Worm (Caenorhabditis elegans) whole organism, early embryonic: ENCODE results near the gene sec-61.G.

ENCODE experiments used
- B0310.2 ChIP-seq: sonication (generic microtip); optimal IDR thresholded peaks from 2 replicates; lab custom pipeline; 2016; ENCODE audit warnings: mild to moderate bottlenecking, missing genetic modification characterization, missing compliant biosample characterization
- F13C5.2 ChIP-seq: sonication (generic microtip); optimal IDR thresholded peaks from 2 replicates; lab custom pipeline; 2017; ENCODE audit warnings: mild to moderate bottlenecking, missing genetic modification characterization, inconsistent platforms, missing compliant biosample characterization
- aly-1 ChIP-seq: sonication (generic microtip); optimal IDR thresholded peaks from 2 replicates; lab custom pipeline; 2016; ENCODE audit warnings: missing genetic modification characterization, missing compliant biosample characterization
- ama-1 ChIP-seq: fragments of 150-350 bp; optimal IDR thresholded peaks from 2 replicates; lab custom pipeline; 2014
- ceh-13 ChIP-seq: fragments of 200-800 bp; sonication (Bioruptor generic); optimal IDR thresholded peaks from 2 replicates; lab custom pipeline; 2018; ENCODE audit warnings: mild to moderate bottlenecking, missing genetic modification characterization, missing compliant biosample characterization
- ceh-36 ChIP-seq: sonication (generic microtip); optimal IDR thresholded peaks from 2 replicates; lab custom pipeline; 2016; ENCODE audit warnings: missing genetic modification characterization, inconsistent platforms, missing compliant biosample characterization
- ets-7 ChIP-seq: sonication (generic microtip); optimal IDR thresholded peaks from 2 replicates; lab custom pipeline; 2016; ENCODE audit warnings: missing genotype, missing genetic modification characterization, missing compliant biosample characterization
- flt-1 ChIP-seq: fragments of 200-800 bp; sonication (Bioruptor generic); IDR thresholded peaks from 2 replicates; pipeline ENCODE4 v1.3.6; 2022; ENCODE audit warnings: missing genetic modification characterization, missing compliant biosample characterization
- hmbx-1 ChIP-seq: sonication (generic microtip); optimal IDR thresholded peaks from 2 replicates; lab custom pipeline; 2016; ENCODE audit warnings: mild to moderate bottlenecking, missing genetic modification characterization, missing compliant biosample characterization
- hmg-4 ChIP-seq: fragments of 200-800 bp; sonication (Bioruptor generic); optimal IDR thresholded peaks from 2 replicates; lab custom pipeline; 2018; ENCODE audit warnings: mild to moderate bottlenecking, missing genetic modification characterization, missing compliant biosample characterization
- hnd-1 ChIP-seq: sonication (generic microtip); optimal IDR thresholded peaks from 2 replicates; lab custom pipeline; 2016; ENCODE audit warnings: missing genetic modification characterization, missing compliant biosample characterization
- pes-1 ChIP-seq: fragments of 200-800 bp; sonication (Bioruptor generic); IDR thresholded peaks from 2 replicates; pipeline ENCODE4 v1.3.6; 2022; ENCODE audit warnings: missing genetic modification reagents, missing genetic modification characterization, missing compliant biosample characterization
- scrt-1 ChIP-seq: fragments of 200-800 bp; sonication (Bioruptor generic); IDR thresholded peaks from 2 replicates; pipeline ENCODE4 v1.3.6; 2022; ENCODE audit warnings: missing genetic modification characterization, missing compliant biosample characterization
- sea-1 ChIP-seq: fragments of 200-800 bp; sonication (Bioruptor generic); conservative IDR thresholded peaks from 2 replicates; pipeline ENCODE4 v1.3.6; 2022; ENCODE audit warnings: missing genetic modification characterization, missing compliant biosample characterization
- tbx-11 ChIP-seq: fragments of 200-800 bp; sonication (Bioruptor generic); IDR thresholded peaks from 2 replicates; pipeline ENCODE4 v1.3.6; 2022; ENCODE audit warnings: missing genetic modification characterization, missing compliant biosample characterization
- tbx-37 ChIP-seq: fragments of 200-800 bp; sonication (Bioruptor generic); conservative IDR thresholded peaks from 2 replicates; pipeline ENCODE4 v1.3.6; 2022; ENCODE audit warnings: missing genetic modification reagents, missing genetic modification characterization, missing compliant biosample characterization
- tra-4 ChIP-seq: sonication (generic microtip); optimal IDR thresholded peaks from 2 replicates; lab custom pipeline; 2017; ENCODE audit warnings: missing genetic modification characterization, missing compliant biosample characterization

sec-61.G gene

DNA sequence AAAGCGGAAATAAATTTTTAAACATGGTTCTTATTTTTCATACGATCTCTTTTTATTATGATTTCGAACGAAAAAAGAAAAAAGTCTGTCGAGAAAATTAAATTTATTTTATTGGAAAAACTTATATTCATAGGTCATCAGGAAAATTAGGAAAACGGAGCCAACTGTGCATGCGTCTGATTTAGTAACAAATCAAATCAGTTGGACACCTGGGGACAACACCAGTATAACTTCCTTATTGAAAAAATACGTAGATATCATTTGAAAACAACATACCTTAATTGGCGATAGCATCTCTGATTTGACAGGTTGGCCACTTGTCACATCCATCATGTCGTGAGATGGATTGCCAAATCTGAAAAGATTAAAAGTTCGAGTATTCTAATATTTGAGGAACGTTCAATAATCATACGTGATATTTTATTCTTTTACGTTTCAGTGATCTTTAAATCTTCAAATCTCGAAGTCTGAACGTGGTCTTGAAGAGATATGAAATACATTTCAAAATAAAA lies 36.4 kb downstream of the sec-61.G start:
- TF ChIP-seq hmbx-1, result no peak
- no peak for TF ChIP-seq sea-1 (GFP tag; lab: Robert Waterston, UW)
- TF ChIP-seq ceh-36 (tag; lab: Kevin White, UChicago), result no peak
- no peak for TF ChIP-seq B0310.2
- TF ChIP-seq tra-4, result no peak
- TF ChIP-seq aly-1 (tag; lab: Kevin White, UChicago), result no peak
- TF ChIP-seq hmg-4 (GFP tag; lab: Kevin White, UChicago), result no peak
- TF ChIP-seq flt-1 (GFP tag; lab: Robert Waterston, UW), result no peak
- no peak for TF ChIP-seq ama-1 (lab: Kevin White, UChicago)
- TF ChIP-seq ets-7 (tag; lab: Kevin White, UChicago), result no peak
- no peak for TF ChIP-seq pes-1 (GFP tag; lab: Robert Waterston, UW)

DNA sequence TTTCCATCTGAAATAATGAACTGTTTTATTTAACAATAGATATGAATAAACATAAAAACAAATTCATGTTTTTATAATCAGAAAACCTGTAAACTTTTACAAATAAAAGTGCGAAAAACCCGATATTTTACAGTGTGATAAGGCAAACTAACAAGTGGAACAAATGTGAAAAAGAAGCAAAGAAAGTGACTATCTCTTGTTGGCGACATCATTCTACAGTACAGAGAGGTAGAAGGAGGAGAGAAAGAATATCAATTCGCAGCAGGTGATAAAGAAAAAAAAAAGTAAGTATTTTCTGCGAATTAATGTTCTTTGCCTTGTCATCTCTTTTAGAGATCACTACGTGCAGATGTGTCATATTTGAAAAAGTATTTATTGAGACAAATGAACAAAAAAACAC lies 37.2 kb downstream of the sec-61.G start:
- TF ChIP-seq ets-7 (tag; lab: Kevin White, UChicago) (no peak), F13C5.2 (tag; lab: Kevin White, UChicago) (no peak), B0310.2 (no peak), tbx-37 (GFP tag; lab: Robert Waterston, UW) (no peak), ceh-13 (no peak), flt-1 (GFP tag; lab: Robert Waterston, UW) (no peak), ama-1 (lab: Kevin White, UChicago) (no peak), scrt-1 (no peak)

DNA sequence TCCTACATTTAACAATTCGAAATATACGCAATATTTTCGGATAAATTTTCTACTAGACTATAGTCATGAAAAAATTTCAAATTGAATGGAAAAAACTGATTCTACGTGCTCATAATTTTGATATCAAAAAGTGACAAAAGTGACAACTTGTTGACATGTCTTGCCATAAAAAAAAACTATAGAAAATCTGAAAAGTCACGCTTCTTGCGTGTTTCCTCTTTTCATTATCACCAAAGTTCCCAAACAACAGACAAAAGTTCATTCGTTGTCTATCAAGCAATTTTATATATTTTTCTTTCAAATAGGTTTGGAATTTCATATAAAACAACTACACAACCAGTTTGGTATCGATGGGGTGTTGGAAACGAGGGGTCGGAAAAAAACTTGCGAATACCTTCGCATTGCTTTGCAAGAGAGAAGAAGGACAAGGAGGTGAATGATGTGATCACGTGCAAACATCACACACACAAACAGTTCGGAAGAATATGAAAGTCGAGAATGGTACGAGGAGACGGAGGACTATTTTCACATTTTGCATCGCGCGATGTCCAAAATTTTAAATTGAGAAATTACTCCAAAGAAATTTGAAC lies 37.8 kb downstream of the sec-61.G start:
- TF ChIP-seq pes-1 (GFP tag; lab: Robert Waterston, UW) (no peak), B0310.2 (no peak), ceh-13 (no peak), F13C5.2 (tag; lab: Kevin White, UChicago) (no peak), flt-1 (GFP tag; lab: Robert Waterston, UW) (no peak), hnd-1 (tag; lab: Kevin White, UChicago) (no peak), tbx-11 (no peak), scrt-1 (no peak), hmbx-1 (no peak), sea-1 (GFP tag; lab: Robert Waterston, UW) (no peak), hmg-4 (GFP tag; lab: Kevin White, UChicago) (no peak), ets-7 (tag; lab: Kevin White, UChicago) (no peak), ama-1 (lab: Kevin White, UChicago) (no peak), ceh-36 (tag; lab: Kevin White, UChicago) (no peak), tbx-37 (GFP tag; lab: Robert Waterston, UW) (no peak), tra-4 (no peak), aly-1 (tag; lab: Kevin White, UChicago) (no peak)

DNA sequence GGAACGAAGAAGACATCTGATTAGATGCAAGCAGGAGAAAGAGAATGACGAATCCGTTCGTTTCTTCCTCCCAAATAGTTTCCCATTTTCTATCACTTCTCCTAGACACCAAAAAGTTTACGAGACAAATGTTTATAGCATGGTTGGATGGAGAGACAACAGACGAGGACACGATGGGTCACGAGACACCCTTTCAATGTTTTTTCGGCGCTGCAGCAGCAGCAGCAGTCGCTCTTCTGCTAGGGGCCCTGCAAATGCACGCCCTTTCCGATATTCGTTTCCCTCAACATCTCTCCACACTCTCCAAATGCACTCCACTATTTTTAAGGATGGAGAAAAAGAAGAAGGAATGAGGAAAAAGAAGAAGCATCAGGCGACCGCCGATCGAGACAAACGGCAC lies 38.6 kb downstream of the sec-61.G start:
- TF ChIP-seq sea-1 (GFP tag; lab: Robert Waterston, UW), result no peak
- peak; percentile 37 for TF ChIP-seq hmg-4 (GFP tag; lab: Kevin White, UChicago)
- no peak for TF ChIP-seq hmbx-1

DNA sequence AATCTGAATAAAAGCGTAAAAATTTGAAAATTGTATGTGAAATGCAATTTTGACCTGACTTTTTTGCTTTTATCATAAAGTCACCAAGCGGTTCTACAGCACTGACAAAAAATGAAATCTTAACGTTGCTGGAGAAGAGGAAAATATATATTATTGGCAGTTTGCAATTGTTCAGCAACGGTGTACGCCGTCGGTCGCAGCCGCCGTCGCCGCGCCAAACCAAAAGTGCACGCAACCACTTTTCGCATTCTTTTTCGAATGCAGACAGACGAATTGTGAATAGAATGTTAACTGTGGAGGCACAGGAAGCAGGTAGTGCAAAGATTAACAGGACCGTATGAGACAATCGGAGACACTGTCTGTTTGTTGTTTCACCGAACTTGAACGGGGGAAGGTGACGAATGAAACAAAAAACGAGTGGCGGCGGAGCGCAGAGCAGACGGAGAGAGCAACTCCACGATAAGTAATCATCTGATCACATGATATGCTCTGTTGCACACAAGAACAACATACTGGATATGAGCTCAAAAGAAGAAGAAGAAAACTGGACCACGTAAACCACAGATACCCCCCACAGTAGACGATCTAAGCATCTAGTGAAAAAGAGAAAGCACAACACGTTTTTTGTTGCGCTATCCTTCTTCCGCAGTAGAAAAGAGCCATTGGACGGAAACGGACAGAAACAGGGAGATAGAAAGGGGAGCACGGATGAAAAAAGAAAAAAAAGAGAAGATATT lies 39.9 kb downstream of the sec-61.G start:
- no peak for TF ChIP-seq aly-1 (tag; lab: Kevin White, UChicago)
- TF ChIP-seq ceh-36 (tag; lab: Kevin White, UChicago), result no peak
- TF ChIP-seq ceh-13, result no peak
- TF ChIP-seq scrt-1, result no peak
- TF ChIP-seq tbx-37 (GFP tag; lab: Robert Waterston, UW), result no peak
- TF ChIP-seq B0310.2, result no peak
- no peak for TF ChIP-seq ama-1 (lab: Kevin White, UChicago)
- no peak for TF ChIP-seq hmg-4 (GFP tag; lab: Kevin White, UChicago)
- no peak for TF ChIP-seq hnd-1 (tag; lab: Kevin White, UChicago)
- TF ChIP-seq ets-7 (tag; lab: Kevin White, UChicago), result no peak
- no peak for TF ChIP-seq pes-1 (GFP tag; lab: Robert Waterston, UW)

DNA sequence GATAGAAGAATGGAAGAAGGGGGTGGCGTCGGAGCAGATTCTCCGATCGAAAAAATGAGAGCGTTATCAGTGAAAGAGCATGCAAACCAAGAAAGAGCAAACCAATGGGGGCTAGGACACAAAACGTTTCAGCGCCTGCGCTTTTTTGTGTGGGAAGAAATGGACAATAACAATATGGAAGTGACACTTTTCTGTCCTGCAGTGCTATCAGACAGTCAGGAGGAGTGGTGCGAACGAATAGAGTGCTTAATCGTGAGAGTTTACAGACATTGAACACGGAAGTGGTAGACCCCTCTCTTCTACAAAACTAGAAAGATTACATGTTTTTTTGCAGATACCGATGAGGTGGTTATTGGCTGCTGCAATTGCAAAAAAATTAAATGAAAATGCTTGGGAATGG lies 41.6 kb downstream of the sec-61.G start:
- TF ChIP-seq flt-1 (GFP tag; lab: Robert Waterston, UW) (no peak), ceh-13 (no peak), B0310.2 (no peak), tra-4 (no peak), aly-1 (tag; lab: Kevin White, UChicago) (no peak), sea-1 (GFP tag; lab: Robert Waterston, UW) (no peak), hmbx-1 (no peak), pes-1 (GFP tag; lab: Robert Waterston, UW) (no peak)

- no peak for TF ChIP-seq flt-1 (GFP tag; lab: Robert Waterston, UW)
- no peak for TF ChIP-seq sea-1 (GFP tag; lab: Robert Waterston, UW)
- TF ChIP-seq ama-1 (lab: Kevin White, UChicago), result no peak
- TF ChIP-seq F13C5.2 (tag; lab: Kevin White, UChicago), result no peak
- no peak for TF ChIP-seq hmbx-1
- TF ChIP-seq pes-1 (GFP tag; lab: Robert Waterston, UW), result no peak
- no peak for TF ChIP-seq ceh-13
- no peak for TF ChIP-seq scrt-1
Measured at ce11 chrV:10854197-10854596, 42.7 kb downstream of the sec-61.G start.

- no peak for TF ChIP-seq aly-1 (tag; lab: Kevin White, UChicago)
Measured at ce11 chrV:10846893-10847292, 50.0 kb downstream of the sec-61.G start, which contains the start of gene C29A12.6. Gene C29A12.6 (plus strand): TSS chrV:10847193.
